Fruit fly (Drosophila melanogaster) whole organism, embryonic: Measurements from ENCODE around the gene zetaCOP.

ENCODE experiments used
- C15 ChIP-seq: fragments of 200-800 bp; sonication (Bioruptor generic); IDR thresholded peaks from 3 replicates; pipeline ENCODE4 v1.3.6; 2022; ENCODE audit warnings: missing biosample characterization, missing genetic modification characterization
- CG12744 ChIP-seq: fragments of 200-800 bp; sonication (Bioruptor generic); optimal IDR thresholded peaks from 2 replicates; lab custom pipeline; 2016; ENCODE audit warnings: missing biosample characterization, missing genetic modification characterization
- Dip2 ChIP-seq: fragments of 200-800 bp; sonication (Bioruptor generic); IDR thresholded peaks from 2 replicates; pipeline ENCODE4 v1.3.6; 2022; ENCODE audit warnings: missing biosample characterization, missing genetic modification characterization
- Usf ChIP-seq: fragments of 200-800 bp; sonication (Bioruptor generic); optimal IDR thresholded peaks from 2 replicates; lab custom pipeline; 2017; ENCODE audit warnings: missing genotype, missing biosample characterization, missing genetic modification characterization
- bcd ChIP-seq: fragments of 200-800 bp; sonication (Bioruptor generic); optimal IDR thresholded peaks from 2 replicates; lab custom pipeline; 2017; ENCODE audit warnings: missing biosample characterization, mild to moderate bottlenecking, missing genetic modification characterization
- caup ChIP-seq: fragments of 200-800 bp; sonication (Bioruptor generic); optimal IDR thresholded peaks from 3 replicates; lab custom pipeline; 2017; ENCODE audit warnings: missing biosample characterization, mild to moderate bottlenecking, missing genetic modification characterization, moderate library complexity; ENCODE audit not compliant: severe bottlenecking
- pan ChIP-seq, 4 experiments: fragments of >200 bp in 3 of 4; fragments of 200-800 bp in 1 of 4; sonication (Bioruptor generic) in 1 of 4; optimal IDR thresholded peaks in 3 of 4; IDR thresholded peaks in 1 of 4; 2 replicates each; pipeline versions ENCODE4 v1.3.6 to Lab custom; 2017 to 2022; ENCODE audit warnings: missing biosample characterization in 2 of 4, missing genetic modification characterization in 2 of 4, mixed read lengths in 1 of 4

dm6 chr3L:16664146-16664722 lies 9.1 kb downstream of the zetaCOP start:
- no peak for TF ChIP-seq C15 (GFP tag; lab: Robert Waterston, UW)
- TF ChIP-seq Dip2 (GFP tag; lab: Robert Waterston, UW), result no peak
- no peak for TF ChIP-seq bcd (GFP tag; lab: Kevin White, UChicago)
- TF ChIP-seq pan (optimal IDR thresholded peaks at IDR 0.05; lab: Kevin White, UChicago), result no peak
- TF ChIP-seq pan (GFP tag; optimal IDR thresholded peaks at IDR 0.05 in 1 of 2, IDR thresholded peaks at IDR 0.05 in 1 of 2), result no peak
- TF ChIP-seq Usf, result no peak
- no peak for TF ChIP-seq caup (GFP tag; lab: Kevin White, UChicago)
- TF ChIP-seq CG12744, result no peak
